Worm (Caenorhabditis elegans): Measurements from ENCODE around the gene K03B4.1.

- TF ChIP-seq Y95B8A.8 (GFP tag; IDR thresholded peaks at IDR 0.05) = no peak
- TF ChIP-seq F52B5.7 (tag; optimal IDR thresholded peaks at IDR 0.05) = no peak
- TF ChIP-seq unc-130 (GFP tag; optimal IDR thresholded peaks at IDR 0.05) = no peak
- TF ChIP-seq let-607 (tag; optimal IDR thresholded peaks at IDR 0.05) = no peak
- no peak for TF ChIP-seq dox-1 (GFP tag; IDR thresholded peaks at IDR 0.05)
- TF ChIP-seq egrh-3 (GFP tag; IDR thresholded peaks at IDR 0.05) = peak; percentile 29; the same call in 1 of the 2 replicates
- no peak for TF ChIP-seq unc-62 (GFP tag; optimal IDR thresholded peaks at IDR 0.05)
- no peak for TF ChIP-seq ekl-4 (GFP tag; IDR thresholded peaks at IDR 0.05)
- TF ChIP-seq mel-28 (tag; optimal IDR thresholded peaks at IDR 0.05; ENCODE audit: borderline replicate concordance) = no peak
- TF ChIP-seq F10E7.11 (tag; optimal IDR thresholded peaks at IDR 0.05) = no peak
- TF ChIP-seq pbrm-1 (GFP tag; IDR thresholded peaks at IDR 0.05) = no peak
- TF ChIP-seq sea-2 (GFP tag; IDR thresholded peaks at IDR 0.05) = no peak
These were observed 22.1 kb upstream of the K03B4.1 start for ce11 chrV:4667062-4667461.
